Fruit fly (Drosophila melanogaster): ENCODE results near the gene CG18273.

CG18273 gene

dm6 chrX:521683-522082 is 34.3 kb upstream of the CG18273 start:
- TF ChIP-seq woc (GFP tag; optimal IDR thresholded peaks at IDR 0.05) (no peak), rgr (GFP tag; optimal IDR thresholded peaks at IDR 0.05) (no peak)

dm6 chrX:520215-520861 is 33.0 kb upstream of the CG18273 start:
- TF ChIP-seq Sp1 (GFP tag; optimal IDR thresholded peaks at IDR 0.05) (no peak), Hr78 (GFP tag; optimal IDR thresholded peaks at IDR 0.05) (no peak), h (GFP tag; optimal IDR thresholded peaks at IDR 0.05) (no peak), foxo (GFP tag; optimal IDR thresholded peaks at IDR 0.05) (no peak), Vsx2 (GFP tag; optimal IDR thresholded peaks at IDR 0.05; ENCODE audit: partially characterized antibody) (no peak)

- TF ChIP-seq Mio (GFP tag; optimal IDR thresholded peaks at IDR 0.05), result no peak
- no peak for TF ChIP-seq pan (optimal IDR thresholded peaks at IDR 0.05)
- TF ChIP-seq sage (GFP tag; optimal IDR thresholded peaks at IDR 0.05), result no peak
- TF ChIP-seq N (GFP tag; optimal IDR thresholded peaks at IDR 0.05), result no peak
- TF ChIP-seq brk (GFP tag; optimal IDR thresholded peaks at IDR 0.05), result no peak
- TF ChIP-seq GATAd (GFP tag; optimal IDR thresholded peaks at IDR 0.05), result no peak
- TF ChIP-seq woc (GFP tag; optimal IDR thresholded peaks at IDR 0.05), result no peak
- no peak for TF ChIP-seq ey (GFP tag; optimal IDR thresholded peaks at IDR 0.05)
- TF ChIP-seq Hnf4 (GFP tag; optimal IDR thresholded peaks at IDR 0.05), result no peak
Measured at dm6 chrX:518858-519257, 31.5 kb upstream of the CG18273 start.

- TF ChIP-seq N (GFP tag; optimal IDR thresholded peaks at IDR 0.05) (no peak), Vsx2 (GFP tag; optimal IDR thresholded peaks at IDR 0.05; ENCODE audit: partially characterized antibody) (no peak), sage (GFP tag; optimal IDR thresholded peaks at IDR 0.05) (no peak), Dfd (GFP tag; optimal IDR thresholded peaks at IDR 0.05) (no peak)
Measured at dm6 chrX:515676-516075, 28.3 kb upstream of the CG18273 start.

dm6 chrX:512527-512926 is 25.1 kb upstream of the CG18273 start:
- TF ChIP-seq Myc (optimal IDR thresholded peaks at IDR 0.05) (no peak), usp (GFP tag; optimal IDR thresholded peaks at IDR 0.05) (no peak)

- TF ChIP-seq Dfd (GFP tag; optimal IDR thresholded peaks at IDR 0.05) (no peak), brk (GFP tag; optimal IDR thresholded peaks at IDR 0.05) (no peak), psq (GFP tag; optimal IDR thresholded peaks at IDR 0.05) (peak; percentile 16), Hnf4 (GFP tag; optimal IDR thresholded peaks at IDR 0.05) (peak; percentile 39), Rel (GFP tag; optimal IDR thresholded peaks at IDR 0.05) (no peak), Rel (tag; optimal IDR thresholded peaks at IDR 0.05) (peak; percentile 54), br (GFP tag; optimal IDR thresholded peaks at IDR 0.05) (peak; percentile 29), CG32264 (GFP tag; optimal IDR thresholded peaks at IDR 0.05) (no peak)
Measured at dm6 chrX:510528-510927, 23.1 kb upstream of the CG18273 start.

- TF ChIP-seq sage (GFP tag; optimal IDR thresholded peaks at IDR 0.05), result no peak
- no peak for TF ChIP-seq pan (optimal IDR thresholded peaks at IDR 0.05)
- TF ChIP-seq foxo (GFP tag; optimal IDR thresholded peaks at IDR 0.05), result no peak
- no peak for TF ChIP-seq Dif (GFP tag; optimal IDR thresholded peaks at IDR 0.05; ENCODE audit: partially characterized antibody)
- TF ChIP-seq br (GFP tag; optimal IDR thresholded peaks at IDR 0.05), result no peak
- TF ChIP-seq OdsH (GFP tag; optimal IDR thresholded peaks at IDR 0.05), result no peak
- no peak for TF ChIP-seq rgr (GFP tag; optimal IDR thresholded peaks at IDR 0.05)
- no peak for TF ChIP-seq ey (GFP tag; optimal IDR thresholded peaks at IDR 0.05)
- no peak for TF ChIP-seq brk (GFP tag; optimal IDR thresholded peaks at IDR 0.05)
- no peak for TF ChIP-seq tai (GFP tag; optimal IDR thresholded peaks at IDR 0.05)
- no peak for TF ChIP-seq psq (GFP tag; optimal IDR thresholded peaks at IDR 0.05)
- TF ChIP-seq usp (GFP tag; optimal IDR thresholded peaks at IDR 0.05), result no peak
- no peak for TF ChIP-seq HLH106 (tag; optimal IDR thresholded peaks at IDR 0.05)
Measured at dm6 chrX:509117-509516, 21.7 kb upstream of the CG18273 start, which contains the start of gene arg. arg (plus strand) TSS chrX:509435.

- no peak for TF ChIP-seq sage (GFP tag; optimal IDR thresholded peaks at IDR 0.05)
- no peak for TF ChIP-seq Hr78 (GFP tag; optimal IDR thresholded peaks at IDR 0.05)
- TF ChIP-seq CG9705 (GFP tag; optimal IDR thresholded peaks at IDR 0.05), result peak; percentile 46
- peak; percentile 38 for TF ChIP-seq Hnf4 (GFP tag; optimal IDR thresholded peaks at IDR 0.05)
- TF ChIP-seq Dfd (GFP tag; optimal IDR thresholded peaks at IDR 0.05), result no peak
- no peak for TF ChIP-seq dl (GFP tag; optimal IDR thresholded peaks at IDR 0.05; ENCODE audit: insufficient read depth in 1 of 2, partially characterized antibody in 2 of 2)
- TF ChIP-seq usp (GFP tag; optimal IDR thresholded peaks at IDR 0.05), result no peak
- TF ChIP-seq Mio (GFP tag; optimal IDR thresholded peaks at IDR 0.05), result no peak
- peak; percentile 46 for TF ChIP-seq psq (GFP tag; optimal IDR thresholded peaks at IDR 0.05)
- peak; percentile 58 for TF ChIP-seq OdsH (GFP tag; optimal IDR thresholded peaks at IDR 0.05)
- no peak for TF ChIP-seq Rel (GFP tag; optimal IDR thresholded peaks at IDR 0.05)
- peak; percentile 84 for TF ChIP-seq Rel (tag; optimal IDR thresholded peaks at IDR 0.05)
- no peak for TF ChIP-seq N (GFP tag; optimal IDR thresholded peaks at IDR 0.05)
- TF ChIP-seq brk (GFP tag; optimal IDR thresholded peaks at IDR 0.05), result no peak
- TF ChIP-seq CG32264 (GFP tag; optimal IDR thresholded peaks at IDR 0.05), result peak; percentile 9
- no peak for TF ChIP-seq tai (GFP tag; optimal IDR thresholded peaks at IDR 0.05)
- no peak for TF ChIP-seq Dif (GFP tag; optimal IDR thresholded peaks at IDR 0.05; ENCODE audit: partially characterized antibody)
- peak; percentile 77 for TF ChIP-seq Sp1 (GFP tag; optimal IDR thresholded peaks at IDR 0.05)
- peak; percentile 82 for TF ChIP-seq fru (GFP tag; optimal IDR thresholded peaks at IDR 0.05)
- no peak for TF ChIP-seq jim (GFP tag; optimal IDR thresholded peaks at IDR 0.05)
- TF ChIP-seq Hr83 (GFP tag; optimal IDR thresholded peaks at IDR 0.05; ENCODE audit: poor library complexity, severe bottlenecking), result no peak
- TF ChIP-seq ey (GFP tag; optimal IDR thresholded peaks at IDR 0.05), result peak; percentile 71
- TF ChIP-seq rgr (GFP tag; optimal IDR thresholded peaks at IDR 0.05), result peak; percentile 60
Measured at dm6 chrX:499589-500041, 12.2 kb upstream of the CG18273 start.

Measured in whole organism, wandering third instar larva.